Fruit fly (Drosophila melanogaster) whole organism, adult: ENCODE data around the gene CG11815.
A peak's percentile ranks its signal among the peaks of the same experiment; 100 is the strongest.

Experiments used
- CG12768 ChIP-seq: fragments of 200-800 bp; sonication (Bioruptor generic); optimal IDR thresholded peaks from 2 replicates; lab custom pipeline; 2017; ENCODE audit warnings: missing biosample characterization, missing genetic modification characterization, mild to moderate bottlenecking, moderate library complexity, missing genetic modification reagents
- CG33017 ChIP-seq: fragments of 200-800 bp; sonication (Bioruptor generic); optimal IDR thresholded peaks from 2 replicates; lab custom pipeline; 2018; ENCODE audit warnings: missing biosample characterization, mild to moderate bottlenecking, missing genetic modification characterization, moderate library complexity
- CG5204 ChIP-seq: fragments of 200-800 bp; sonication (Bioruptor generic); optimal IDR thresholded peaks from 2 replicates; lab custom pipeline; 2016; ENCODE audit warnings: missing biosample characterization, missing genetic modification characterization
- bab1 ChIP-seq: fragments of 200-800 bp; sonication (Bioruptor generic); optimal IDR thresholded peaks from 3 replicates; lab custom pipeline; 2019; ENCODE audit warnings: missing biosample characterization, mild to moderate bottlenecking, missing genetic modification characterization, moderate library complexity
- kay ChIP-seq: fragments of 200-800 bp; sonication (Bioruptor generic); peaks from one replicate; lab custom pipeline; 2016; ENCODE audit warnings: missing biosample characterization, missing genetic modification characterization, borderline replicate concordance
- pad ChIP-seq: fragments of 200-800 bp; sonication (Bioruptor generic); optimal IDR thresholded peaks from 3 replicates; lab custom pipeline; 2017; ENCODE audit warnings: missing biosample characterization, missing genetic modification characterization, mild to moderate bottlenecking, moderate library complexity, missing genetic modification reagents

DNA sequence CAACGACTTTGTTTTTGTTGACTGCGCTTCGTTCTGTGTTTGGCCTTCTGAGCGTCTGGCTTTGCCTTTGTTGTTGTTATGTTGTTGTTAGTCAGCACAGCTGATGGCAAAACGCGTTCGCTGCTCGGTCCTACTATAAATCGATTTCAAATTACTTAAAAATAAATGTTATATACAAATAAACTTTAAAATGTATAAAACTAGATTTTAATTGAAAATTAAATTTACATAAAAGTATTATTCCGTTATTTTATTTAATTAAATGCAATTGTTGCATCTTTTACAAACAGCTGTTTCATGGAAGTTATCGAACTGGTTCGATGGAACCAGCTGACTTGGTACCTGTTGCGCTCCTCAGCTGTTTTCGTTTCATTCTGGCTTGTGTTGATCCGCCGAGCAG, 6.9 kb downstream of the CG11815 start, which contains the start of gene mv:
- no peak for TF ChIP-seq CG12768 (GFP tag; lab: Kevin White, UChicago)
- TF ChIP-seq kay (GFP tag; lab: Kevin White, UChicago) = no peak
- no peak for TF ChIP-seq CG33017 (tag; lab: Kevin White, UChicago)
- no peak for TF ChIP-seq pad (GFP tag; lab: Kevin White, UChicago)
- TF ChIP-seq bab1 (GFP tag; lab: Kevin White, UChicago) = peak; percentile 33
- no peak for TF ChIP-seq CG5204 (GFP tag; lab: Kevin White, UChicago)
